Worm (Caenorhabditis elegans) whole organism, mixed stage, embryonic: ENCODE measurements around the gene F48F7.6.

Source experiments
- M03D4.4 ChIP-seq: sonication (generic microtip); optimal IDR thresholded peaks from 2 replicates; lab custom pipeline; 2017; ENCODE audit warnings: mild to moderate bottlenecking, missing genetic modification characterization, missing compliant biosample characterization
- blmp-1 ChIP-seq: fragments of 150-350 bp; optimal IDR thresholded peaks from 2 replicates; lab custom pipeline; 2014; ENCODE audit warnings: missing biosample characterization, missing genetic modification characterization
- ces-1 ChIP-seq: fragments of 150-350 bp; optimal IDR thresholded peaks from 2 replicates; lab custom pipeline; 2014; ENCODE audit warnings: missing biosample characterization, missing genetic modification reagents, missing genetic modification characterization
- drap-1 ChIP-seq: fragments of 200-800 bp; sonication (Bioruptor generic); optimal IDR thresholded peaks from 3 replicates; lab custom pipeline; 2018; ENCODE audit warnings: mild to moderate bottlenecking, missing genetic modification characterization, missing compliant biosample characterization
- elt-3 ChIP-seq: fragments of 150-350 bp; optimal IDR thresholded peaks from 2 replicates; lab custom pipeline; 2014; ENCODE audit warnings: missing biosample characterization, missing genetic modification characterization
- lsy-2 ChIP-seq: fragments of 150-350 bp; optimal IDR thresholded peaks from 2 replicates; lab custom pipeline; 2014; ENCODE audit warnings: missing biosample characterization, missing genetic modification characterization
- nhr-237 ChIP-seq: fragments of 150-350 bp; optimal IDR thresholded peaks from 2 replicates; lab custom pipeline; 2014; ENCODE audit warnings: missing biosample characterization, missing genetic modification characterization
- pha-4 ChIP-seq: fragments of 150-350 bp; optimal IDR thresholded peaks from 2 replicates; lab custom pipeline; 2018; ENCODE audit warnings: missing biosample characterization, missing genetic modification reagents, missing genetic modification characterization
- unc-39 ChIP-seq: fragments of 150-350 bp; optimal IDR thresholded peaks from 2 replicates; lab custom pipeline; 2014; ENCODE audit warnings: missing biosample characterization, missing genetic modification characterization

- TF ChIP-seq ces-1 (no peak), unc-39 (tag; lab: Kevin White, UChicago) (no peak), lsy-2 (no peak), M03D4.4 (no peak), nhr-237 (tag; lab: Kevin White, UChicago) (peak; percentile 3), drap-1 (no peak), elt-3 (tag; lab: Kevin White, UChicago) (no peak), blmp-1 (no peak), pha-4 (tag; lab: Kevin White, UChicago) (peak; percentile 61)
Measured at ce11 chrX:13945524-13945923, 32.1 kb upstream of the F48F7.6 start.
